Fruit fly (Drosophila melanogaster): ENCODE data around the gene Pfdn2.

Gene Pfdn2

dm6 chr3L:11107432-11107831, 33.2 kb upstream of the Pfdn2 start, which contains the start of gene CG32073:
Gene CG32073 (minus strand): TSS chr3L:11107582.
- TF ChIP-seq sv (GFP tag; optimal IDR thresholded peaks at IDR 0.05) (no peak), HLH106 (tag; optimal IDR thresholded peaks at IDR 0.05) (no peak), Hr78 (GFP tag; optimal IDR thresholded peaks at IDR 0.05) (no peak), lola (GFP tag; optimal IDR thresholded peaks at IDR 0.05) (no peak), Sp1 (GFP tag; optimal IDR thresholded peaks at IDR 0.05) (no peak), jim (GFP tag; optimal IDR thresholded peaks at IDR 0.05) (no peak), tai (GFP tag; optimal IDR thresholded peaks at IDR 0.05) (no peak), N (GFP tag; optimal IDR thresholded peaks at IDR 0.05) (no peak), Dif (GFP tag; optimal IDR thresholded peaks at IDR 0.05; ENCODE audit: partially characterized antibody) (no peak), Vsx2 (GFP tag; optimal IDR thresholded peaks at IDR 0.05; ENCODE audit: partially characterized antibody) (no peak), Myc (optimal IDR thresholded peaks at IDR 0.05) (no peak), dsf (GFP tag; optimal IDR thresholded peaks at IDR 0.05; ENCODE audit: borderline replicate concordance) (no peak), psq (GFP tag; optimal IDR thresholded peaks at IDR 0.05) (no peak), foxo (GFP tag; optimal IDR thresholded peaks at IDR 0.05) (no peak), rgr (GFP tag; optimal IDR thresholded peaks at IDR 0.05) (no peak), CrebA (GFP tag; optimal IDR thresholded peaks at IDR 0.05; ENCODE audit: borderline replicate concordance) (no peak), Rel (GFP tag; optimal IDR thresholded peaks at IDR 0.05) (no peak), Rel (tag; optimal IDR thresholded peaks at IDR 0.05) (no peak), Jra (GFP tag; optimal IDR thresholded peaks at IDR 0.05) (no peak)

- TF ChIP-seq psq (GFP tag; optimal IDR thresholded peaks at IDR 0.05) (no peak), brk (GFP tag; optimal IDR thresholded peaks at IDR 0.05) (no peak), tai (GFP tag; optimal IDR thresholded peaks at IDR 0.05) (no peak), lola (GFP tag; optimal IDR thresholded peaks at IDR 0.05) (no peak), br (GFP tag; optimal IDR thresholded peaks at IDR 0.05) (no peak), foxo (GFP tag; optimal IDR thresholded peaks at IDR 0.05) (no peak), Mio (GFP tag; optimal IDR thresholded peaks at IDR 0.05) (no peak), jim (GFP tag; optimal IDR thresholded peaks at IDR 0.05) (no peak), HLH106 (tag; optimal IDR thresholded peaks at IDR 0.05) (no peak), Hr83 (GFP tag; optimal IDR thresholded peaks at IDR 0.05; ENCODE audit: poor library complexity, severe bottlenecking) (no peak), usp (GFP tag; optimal IDR thresholded peaks at IDR 0.05) (no peak), sv (GFP tag; optimal IDR thresholded peaks at IDR 0.05) (no peak), woc (GFP tag; optimal IDR thresholded peaks at IDR 0.05) (no peak), dl (GFP tag; optimal IDR thresholded peaks at IDR 0.05; ENCODE audit: insufficient read depth in 1 of 2, partially characterized antibody in 2 of 2) (no peak), rgr (GFP tag; optimal IDR thresholded peaks at IDR 0.05) (no peak), Myc (optimal IDR thresholded peaks at IDR 0.05) (no peak), Vsx2 (GFP tag; optimal IDR thresholded peaks at IDR 0.05; ENCODE audit: partially characterized antibody) (no peak), GATAd (GFP tag; optimal IDR thresholded peaks at IDR 0.05) (no peak), Rel (GFP tag; optimal IDR thresholded peaks at IDR 0.05) (no peak), Rel (tag; optimal IDR thresholded peaks at IDR 0.05) (no peak), dmrt93B (GFP tag; optimal IDR thresholded peaks at IDR 0.05) (no peak)
Measured at dm6 chr3L:11103773-11104172, 29.6 kb upstream of the Pfdn2 start, which contains the start of gene CG32071. Gene CG32071 (minus strand): TSS chr3L:11103873.

- TF ChIP-seq usp (GFP tag; optimal IDR thresholded peaks at IDR 0.05) (no peak), OdsH (GFP tag; optimal IDR thresholded peaks at IDR 0.05) (no peak), sage (GFP tag; optimal IDR thresholded peaks at IDR 0.05) (no peak), sv (GFP tag; optimal IDR thresholded peaks at IDR 0.05) (no peak), h (GFP tag; optimal IDR thresholded peaks at IDR 0.05) (no peak), foxo (GFP tag; optimal IDR thresholded peaks at IDR 0.05) (no peak), dsf (GFP tag; optimal IDR thresholded peaks at IDR 0.05; ENCODE audit: borderline replicate concordance) (no peak), Mio (GFP tag; optimal IDR thresholded peaks at IDR 0.05) (no peak), Dfd (GFP tag; optimal IDR thresholded peaks at IDR 0.05) (no peak), ey (GFP tag; optimal IDR thresholded peaks at IDR 0.05) (no peak), CG32264 (GFP tag; optimal IDR thresholded peaks at IDR 0.05) (no peak), Jra (GFP tag; optimal IDR thresholded peaks at IDR 0.05) (no peak), br (GFP tag; optimal IDR thresholded peaks at IDR 0.05) (no peak), pan (optimal IDR thresholded peaks at IDR 0.05) (no peak), Hr78 (GFP tag; optimal IDR thresholded peaks at IDR 0.05) (no peak), Hnf4 (GFP tag; optimal IDR thresholded peaks at IDR 0.05) (no peak), Abd-B (GFP tag; optimal IDR thresholded peaks at IDR 0.05) (no peak)
Measured at dm6 chr3L:11102930-11103329, 28.7 kb upstream of the Pfdn2 start, which contains the start of gene Elo68alpha. Gene Elo68alpha (minus strand): TSS chr3L:11103030.

All from whole organism, wandering third instar larva.